Fruit fly (Drosophila melanogaster) whole organism, embryonic: ENCODE measurements around the gene TFAM.

Source experiments
- Abd-B ChIP-seq: fragments of 200-800 bp; sonication (Bioruptor generic); optimal IDR thresholded peaks from 2 replicates; lab custom pipeline; 2018; ENCODE audit warnings: missing biosample characterization, mild to moderate bottlenecking, missing genetic modification characterization, moderate library complexity
- Atf-2 ChIP-seq: fragments of 200-800 bp; sonication (Bioruptor generic); optimal IDR thresholded peaks from 2 replicates; lab custom pipeline; 2016; ENCODE audit warnings: missing biosample characterization, missing genetic modification characterization
- Atf3 ChIP-seq: fragments of 200-800 bp; sonication (Bioruptor generic); optimal IDR thresholded peaks from 3 replicates; lab custom pipeline; 2016; ENCODE audit warnings: missing biosample characterization, missing genetic modification characterization
- Bdp1 ChIP-seq: fragments of 200-800 bp; sonication (Bioruptor generic); optimal IDR thresholded peaks from 3 replicates; lab custom pipeline; 2016; ENCODE audit warnings: missing biosample characterization, missing genetic modification characterization
- CG10431 ChIP-seq: fragments of 200-800 bp; sonication (Bioruptor generic); optimal IDR thresholded peaks from 3 replicates; lab custom pipeline; 2018; ENCODE audit warnings: missing biosample characterization, mild to moderate bottlenecking, missing genetic modification characterization
- CG11085 ChIP-seq: fragments of 200-800 bp; sonication (Bioruptor generic); IDR thresholded peaks from 2 replicates; pipeline ENCODE4 v1.3.6; 2022; ENCODE audit warnings: missing biosample characterization, missing genetic modification characterization
- CG12391 ChIP-seq: fragments of 200-800 bp; sonication (Bioruptor generic); optimal IDR thresholded peaks from 3 replicates; lab custom pipeline; 2018; ENCODE audit warnings: missing biosample characterization, mild to moderate bottlenecking, missing genetic modification characterization, moderate library complexity
- CG12659 ChIP-seq: fragments of 200-800 bp; sonication (Bioruptor generic); optimal IDR thresholded peaks from 3 replicates; lab custom pipeline; 2017; ENCODE audit warnings: mild to moderate bottlenecking, missing biosample characterization, missing genetic modification reagents, missing genetic modification characterization
- CG14667 ChIP-seq: fragments of 200-800 bp; sonication (Bioruptor generic); IDR thresholded peaks from 2 replicates; pipeline ENCODE4 v1.3.6; 2022; ENCODE audit warnings: missing biosample characterization, missing genetic modification characterization
- CG15073 ChIP-seq: fragments of 200-800 bp; sonication (Bioruptor generic); optimal IDR thresholded peaks from 2 replicates; lab custom pipeline; 2016; ENCODE audit warnings: missing biosample characterization, missing genetic modification characterization
- CG15269 ChIP-seq: fragments of 200-800 bp; sonication (Bioruptor generic); optimal IDR thresholded peaks from 2 replicates; lab custom pipeline; 2018; ENCODE audit warnings: missing biosample characterization, mild to moderate bottlenecking, missing genetic modification characterization, moderate library complexity
- CG2120 ChIP-seq: fragments of 200-800 bp; sonication (Bioruptor generic); optimal IDR thresholded peaks from 3 replicates; lab custom pipeline; 2016; ENCODE audit warnings: missing biosample characterization, missing genetic modification characterization
- CG2129 ChIP-seq: fragments of 200-800 bp; sonication (Bioruptor generic); IDR thresholded peaks from 2 replicates; pipeline ENCODE4 v1.3.6; 2022; ENCODE audit warnings: missing biosample characterization, missing genetic modification characterization; ENCODE audit not compliant: partially characterized antibody
- CG31441 ChIP-seq: fragments of 200-800 bp; sonication (Bioruptor generic); IDR thresholded peaks from 2 replicates; pipeline ENCODE4 v1.3.6; 2022; ENCODE audit warnings: missing biosample characterization, missing genetic modification characterization
- CG3995 ChIP-seq: fragments of 200-800 bp; sonication (Bioruptor generic); optimal IDR thresholded peaks from 3 replicates; lab custom pipeline; 2016; ENCODE audit warnings: missing biosample characterization, missing genetic modification characterization
- CG4707 ChIP-seq: fragments of 200-800 bp; sonication (Bioruptor generic); optimal IDR thresholded peaks from 2 replicates; lab custom pipeline; 2018; ENCODE audit warnings: missing biosample characterization, mild to moderate bottlenecking, missing genetic modification characterization, moderate library complexity
- CG6254 ChIP-seq: fragments of 200-800 bp; sonication (Bioruptor generic); optimal IDR thresholded peaks from 3 replicates; lab custom pipeline; 2017; ENCODE audit warnings: mild to moderate bottlenecking, missing biosample characterization, missing genetic modification reagents, missing genetic modification characterization
- CG6654 ChIP-seq: fragments of 200-800 bp; sonication (Bioruptor generic); optimal IDR thresholded peaks from 2 replicates; lab custom pipeline; 2017; ENCODE audit warnings: missing biosample characterization, mild to moderate bottlenecking, missing genetic modification characterization
- CG6765 ChIP-seq: fragments of 200-800 bp; sonication (Bioruptor generic); optimal IDR thresholded peaks from 3 replicates; lab custom pipeline; 2017; ENCODE audit warnings: missing biosample characterization, mild to moderate bottlenecking, missing genetic modification characterization
- CG7745 ChIP-seq: fragments of 200-800 bp; sonication (Bioruptor generic); optimal IDR thresholded peaks from 2 replicates; lab custom pipeline; 2018; ENCODE audit warnings: missing biosample characterization, mild to moderate bottlenecking, missing genetic modification characterization, moderate library complexity
- CG8359 ChIP-seq: fragments of 200-800 bp; sonication (Bioruptor generic); optimal IDR thresholded peaks from 2 replicates; lab custom pipeline; 2017; ENCODE audit warnings: missing biosample characterization, mild to moderate bottlenecking, missing genetic modification characterization, borderline replicate concordance
- CG9609 ChIP-seq: fragments of 200-800 bp; sonication (Bioruptor generic); optimal IDR thresholded peaks from 3 replicates; lab custom pipeline; 2016; ENCODE audit warnings: missing biosample characterization, missing genetic modification characterization
- CG9817 ChIP-seq: fragments of 200-800 bp; sonication (Bioruptor generic); optimal IDR thresholded peaks from 2 replicates; lab custom pipeline; 2018; ENCODE audit warnings: missing biosample characterization, mild to moderate bottlenecking, missing genetic modification characterization, moderate library complexity
- Dip3 ChIP-seq: fragments of 200-800 bp; sonication (Bioruptor generic); optimal IDR thresholded peaks from 3 replicates; lab custom pipeline; 2016; ENCODE audit warnings: missing biosample characterization, missing genetic modification characterization
- E2f1 ChIP-seq: fragments of 200-800 bp; sonication (Bioruptor generic); IDR thresholded peaks from 2 replicates; pipeline ENCODE4 v1.3.6; 2022; ENCODE audit warnings: missing biosample characterization, missing genetic modification characterization
- Fer2 ChIP-seq: fragments of 200-800 bp; sonication (Bioruptor generic); optimal IDR thresholded peaks from 2 replicates; lab custom pipeline; 2018; ENCODE audit warnings: missing biosample characterization, mild to moderate bottlenecking, missing genetic modification characterization, moderate library complexity
- HmgZ ChIP-seq: fragments of 200-800 bp; sonication (Bioruptor generic); optimal IDR thresholded peaks from 2 replicates; lab custom pipeline; 2018; ENCODE audit warnings: missing biosample characterization, mild to moderate bottlenecking, missing genetic modification characterization
- Lim3 ChIP-seq: fragments of 200-800 bp; sonication (Bioruptor generic); IDR thresholded peaks from 2 replicates; pipeline ENCODE4 v1.3.6; 2022; ENCODE audit warnings: missing biosample characterization, missing genetic modification characterization
- MTF-1 ChIP-seq: fragments of 200-800 bp; sonication (Bioruptor generic); optimal IDR thresholded peaks from 2 replicates; lab custom pipeline; 2018; ENCODE audit warnings: missing biosample characterization, mild to moderate bottlenecking, missing genetic modification characterization, borderline replicate concordance
- Oli ChIP-seq: fragments of 200-800 bp; sonication (Bioruptor generic); optimal IDR thresholded peaks from 2 replicates; lab custom pipeline; 2018; ENCODE audit warnings: missing biosample characterization, mild to moderate bottlenecking, missing genetic modification characterization, moderate library complexity
- Rfx ChIP-seq: fragments of 200-800 bp; sonication (Bioruptor generic); IDR thresholded peaks from 2 replicates; pipeline ENCODE4 v1.3.6; 2022; ENCODE audit warnings: missing biosample characterization, missing genetic modification characterization
- Sin3A ChIP-seq: fragments of >200 bp; optimal IDR thresholded peaks from 2 replicates; lab custom pipeline; 2018
- Tbp ChIP-seq: fragments of >200 bp; optimal IDR thresholded peaks from 2 replicates; lab custom pipeline; 2018; ENCODE audit warnings: missing biosample characterization, missing genetic modification characterization
- YL-1 ChIP-seq: fragments of 200-800 bp; sonication (Bioruptor generic); optimal IDR thresholded peaks from 3 replicates; lab custom pipeline; 2017; ENCODE audit warnings: missing biosample characterization, mild to moderate bottlenecking, missing genetic modification characterization
- amos ChIP-seq: fragments of 200-800 bp; sonication (Bioruptor generic); IDR thresholded peaks from 2 replicates; pipeline ENCODE4 v1.3.6; 2022; ENCODE audit warnings: missing biosample characterization, missing genetic modification characterization; ENCODE audit not compliant: partially characterized antibody
- bcd ChIP-seq: fragments of 200-800 bp; sonication (Bioruptor generic); optimal IDR thresholded peaks from 2 replicates; lab custom pipeline; 2017; ENCODE audit warnings: missing biosample characterization, mild to moderate bottlenecking, missing genetic modification characterization
- cas ChIP-seq: fragments of 200-800 bp; sonication (Bioruptor generic); IDR thresholded peaks from 2 replicates; pipeline ENCODE4 v1.3.6; 2022; ENCODE audit warnings: missing biosample characterization, missing genetic modification characterization
- ftz-f1 ChIP-seq: fragments of 200-800 bp; sonication (Bioruptor generic); optimal IDR thresholded peaks from 2 replicates; lab custom pipeline; 2016; ENCODE audit warnings: missing biosample characterization, missing genetic modification characterization
- gce ChIP-seq: fragments of 200-800 bp; sonication (Bioruptor generic); IDR thresholded peaks from 3 replicates; pipeline ENCODE4 v1.3.6; 2022; ENCODE audit warnings: missing biosample characterization, missing genetic modification characterization
- her ChIP-seq: fragments of 200-800 bp; sonication (Bioruptor generic); optimal IDR thresholded peaks from 2 replicates; lab custom pipeline; 2016; ENCODE audit warnings: missing biosample characterization, missing genetic modification characterization
- kay ChIP-seq: fragments of 200-800 bp; sonication (Bioruptor generic); optimal IDR thresholded peaks from 2 replicates; lab custom pipeline; 2016; ENCODE audit warnings: missing biosample characterization, missing genetic modification characterization
- kni ChIP-seq: fragments of 200-800 bp; sonication (Bioruptor generic); optimal IDR thresholded peaks from 3 replicates; lab custom pipeline; 2017; ENCODE audit warnings: mild to moderate bottlenecking, missing biosample characterization, missing genetic modification reagents, missing genetic modification characterization
- onecut ChIP-seq: fragments of 200-800 bp; sonication (Bioruptor generic); IDR thresholded peaks from 2 replicates; pipeline ENCODE4 v1.3.6; 2022; ENCODE audit warnings: missing biosample characterization, missing genetic modification characterization
- pan ChIP-seq, 4 experiments: fragments of >200 bp in 3 of 4; fragments of 200-800 bp in 1 of 4; sonication (Bioruptor generic) in 1 of 4; optimal IDR thresholded peaks in 3 of 4; IDR thresholded peaks in 1 of 4; 2 replicates each; pipeline versions ENCODE4 v1.3.6 to Lab custom; 2017 to 2022; ENCODE audit warnings: missing biosample characterization in 2 of 4, missing genetic modification characterization in 2 of 4, mixed read lengths in 1 of 4
- repo ChIP-seq: fragments of 200-800 bp; sonication (Bioruptor generic); optimal IDR thresholded peaks from 2 replicates; lab custom pipeline; 2016; ENCODE audit warnings: missing biosample characterization, missing genetic modification characterization
- row ChIP-seq: fragments of 200-800 bp; sonication (Bioruptor generic); IDR thresholded peaks from 3 replicates; pipeline ENCODE4 v1.3.6; 2022; ENCODE audit warnings: missing biosample characterization, missing genetic modification characterization
- slbo ChIP-seq: fragments of 200-800 bp; sonication (Bioruptor generic); IDR thresholded peaks from 2 replicates; pipeline ENCODE4 v1.3.6; 2022; ENCODE audit warnings: missing biosample characterization, missing genetic modification characterization
- sug ChIP-seq: fragments of 200-800 bp; optimal IDR thresholded peaks from 2 replicates; lab custom pipeline; 2019; ENCODE audit warnings: missing biosample characterization, mild to moderate bottlenecking, missing genetic modification characterization, moderate library complexity
- zf30C ChIP-seq: fragments of 200-800 bp; sonication (Bioruptor generic); optimal IDR thresholded peaks from 3 replicates; lab custom pipeline; 2018; ENCODE audit warnings: missing biosample characterization, mild to moderate bottlenecking, missing genetic modification characterization

The TFAM gene

DNA sequence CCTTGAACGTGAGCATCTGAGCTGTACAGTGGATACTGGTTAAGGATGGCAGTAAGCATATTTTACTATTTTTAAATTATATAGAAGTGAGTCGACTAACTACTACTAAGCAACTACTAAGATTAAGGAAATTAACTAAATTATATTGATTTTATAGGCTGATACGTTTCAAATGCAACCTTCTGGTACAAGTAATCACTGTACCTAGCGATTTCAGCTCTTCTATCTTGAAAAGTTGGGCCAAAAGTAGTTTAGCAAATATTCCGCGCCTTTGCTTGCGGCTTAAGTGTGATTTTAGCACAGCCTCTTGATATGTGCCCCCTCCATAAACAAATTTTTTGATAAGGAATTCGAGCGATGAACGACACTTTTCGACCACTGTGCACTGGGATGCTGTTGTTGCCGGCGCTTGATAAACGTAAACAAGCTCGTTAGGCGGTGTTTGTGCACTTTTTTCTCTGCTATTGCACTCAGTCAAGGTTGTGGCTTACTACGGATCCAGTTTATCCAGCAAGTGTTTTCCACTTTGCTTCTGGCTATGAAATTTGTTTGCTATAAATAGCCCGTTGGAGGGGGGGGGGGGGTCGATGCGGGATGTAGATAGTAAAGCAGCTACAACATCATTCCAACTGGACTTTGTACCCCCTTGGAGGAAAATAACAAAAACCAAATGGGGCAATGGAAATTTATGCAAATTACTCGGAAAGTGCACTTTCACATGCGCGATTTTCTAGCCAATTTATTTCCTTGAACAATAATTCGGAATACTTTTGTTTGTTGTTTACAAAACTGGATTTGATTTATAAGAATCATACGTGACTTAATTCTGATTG, 20.3 kb downstream of the TFAM start (continued):
- TF ChIP-seq E2f1, result peak; percentile 73
- TF ChIP-seq CG6254 (GFP tag; lab: Kevin White, UChicago), result peak; percentile 29
- peak; percentile 54 for TF ChIP-seq CG12391
- TF ChIP-seq cas, result peak; percentile 77
- TF ChIP-seq Bdp1, result peak; percentile 29
- no peak for TF ChIP-seq CG4707 (GFP tag; lab: Kevin White, UChicago)
- TF ChIP-seq zf30C (GFP tag; lab: Kevin White, UChicago), result no peak
- no peak for TF ChIP-seq Tbp (GFP tag; lab: Kevin White, UChicago)
- TF ChIP-seq Oli (tag; lab: Kevin White, UChicago), result peak; percentile 78
- TF ChIP-seq MTF-1 (GFP tag; lab: Kevin White, UChicago), result no peak
- TF ChIP-seq Abd-B (GFP tag; lab: Kevin White, UChicago), result peak; percentile 52
- no peak for TF ChIP-seq CG9609
- no peak for TF ChIP-seq her (GFP tag; lab: Kevin White, UChicago)
- TF ChIP-seq CG8359 (GFP tag; lab: Kevin White, UChicago), result no peak
- peak; percentile 73 for TF ChIP-seq Dip3 (GFP tag; lab: Kevin White, UChicago)
- TF ChIP-seq CG6654 (GFP tag; lab: Kevin White, UChicago), result peak; percentile 28
- no peak for TF ChIP-seq HmgZ (tag; lab: Kevin White, UChicago)
- TF ChIP-seq CG14667 (GFP tag; lab: Robert Waterston, UW), result peak; percentile 83
- 0 out of 3 replicates have a peak, but pooled peaks have one; percentile 24 for TF ChIP-seq gce
- no peak for TF ChIP-seq Sin3A (lab: Kevin White, UChicago)
- no peak for TF ChIP-seq kni (GFP tag; lab: Kevin White, UChicago)
- no peak for TF ChIP-seq kay (GFP tag; lab: Kevin White, UChicago)
- TF ChIP-seq CG12659, result peak; percentile 60
- peak; percentile 63 for TF ChIP-seq CG31441 (GFP tag; lab: Robert Waterston, UW)
- peak; percentile 87 for TF ChIP-seq row (GFP tag; lab: Robert Waterston, UW)
- TF ChIP-seq slbo, result peak; percentile 92
- TF ChIP-seq bcd (GFP tag; lab: Kevin White, UChicago), result peak; percentile 70
- TF ChIP-seq CG15269 (tag; lab: Kevin White, UChicago), result peak; percentile 76
- TF ChIP-seq CG2129 (GFP tag; lab: Robert Waterston, UW), result no peak
- no peak for TF ChIP-seq Fer2 (tag; lab: Kevin White, UChicago)
- peak; percentile 15 for TF ChIP-seq CG6765
- no peak for TF ChIP-seq Atf-2
- no peak for TF ChIP-seq Lim3 (GFP tag; lab: Robert Waterston, UW)
- TF ChIP-seq CG11085 (GFP tag; lab: Robert Waterston, UW), result peak; percentile 30; the same call in 1 of the 2 replicates
- peak; percentile 35 for TF ChIP-seq CG9817
- TF ChIP-seq CG2120 (GFP tag; lab: Kevin White, UChicago), result peak; percentile 85
- TF ChIP-seq CG7745 (tag; lab: Kevin White, UChicago), result no peak
- no peak; the same call in 1 of the 2 replicates for TF ChIP-seq amos (GFP tag; lab: Robert Waterston, UW)
- TF ChIP-seq CG10431 (GFP tag; lab: Kevin White, UChicago), result peak; percentile 68
- no peak; the same call in 1 of the 2 replicates for TF ChIP-seq onecut
- TF ChIP-seq CG3995 (GFP tag; lab: Kevin White, UChicago), result peak; percentile 69
- TF ChIP-seq sug, result peak; percentile 35
- peak; percentile 93 for TF ChIP-seq Rfx
- no peak for TF ChIP-seq YL-1 (GFP tag; lab: Kevin White, UChicago)
- TF ChIP-seq pan (optimal IDR thresholded peaks at IDR 0.05; lab: Kevin White, UChicago), result no peak
- peak in 1 of 2 experiments; percentile 80 for TF ChIP-seq pan (GFP tag; optimal IDR thresholded peaks at IDR 0.05 in 1 of 2, IDR thresholded peaks at IDR 0.05 in 1 of 2)
- TF ChIP-seq CG15073 (GFP tag; lab: Kevin White, UChicago), result no peak
- TF ChIP-seq Atf3 (GFP tag; lab: Kevin White, UChicago), result no peak
- TF ChIP-seq ftz-f1 (GFP tag; lab: Kevin White, UChicago), result peak; percentile 65
- no peak for TF ChIP-seq repo (GFP tag; lab: Kevin White, UChicago)
